Fruit fly (Drosophila melanogaster): ENCODE measurements around the gene Ptp99A.

The Ptp99A gene

DNA sequence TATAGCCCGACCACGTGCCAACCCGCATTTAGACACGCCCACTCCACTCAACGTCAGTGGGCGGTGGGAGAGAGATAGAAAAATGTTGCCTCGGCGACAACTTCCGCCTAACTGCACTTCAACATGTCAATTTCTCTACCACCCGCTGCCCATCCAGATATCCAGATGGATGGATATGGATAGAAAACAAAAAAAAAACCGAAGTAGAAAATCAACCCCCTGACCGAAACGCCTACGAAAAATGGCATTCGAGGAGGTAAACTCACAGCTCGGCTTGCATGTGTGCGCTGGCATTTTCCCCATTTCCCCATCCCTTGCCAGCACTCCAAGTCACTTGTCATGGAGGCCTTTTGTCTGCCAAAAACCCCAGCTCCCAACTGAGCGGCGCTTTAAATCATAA, 89.3 kb downstream of the Ptp99A start:
- no peak for TF ChIP-seq CTCF (optimal IDR thresholded peaks at IDR 0.05)
- TF ChIP-seq CG8478 (optimal IDR thresholded peaks at IDR 0.05), result no peak

DNA sequence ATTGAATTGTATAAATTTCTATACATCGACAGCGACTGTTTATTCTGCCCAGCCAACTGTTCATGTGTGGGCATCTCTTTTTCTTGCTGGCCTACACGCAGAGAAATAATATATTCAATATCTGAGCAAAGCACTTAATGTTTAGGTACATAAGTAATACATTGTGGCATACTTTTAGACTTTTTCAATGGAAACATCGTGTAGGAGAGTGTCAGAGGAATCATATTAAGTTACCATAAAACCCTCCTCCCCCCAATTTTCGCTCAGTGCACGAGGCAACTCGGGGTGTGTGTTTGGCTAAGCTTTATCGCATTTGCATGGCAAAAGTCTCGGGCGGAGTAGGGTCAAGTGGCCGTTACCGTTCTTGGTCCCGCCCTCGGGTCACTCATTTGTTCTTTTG, 92.7 kb downstream of the Ptp99A start:
- TF ChIP-seq CTCF (optimal IDR thresholded peaks at IDR 0.05) (no peak), CG8478 (optimal IDR thresholded peaks at IDR 0.05) (no peak)

DNA sequence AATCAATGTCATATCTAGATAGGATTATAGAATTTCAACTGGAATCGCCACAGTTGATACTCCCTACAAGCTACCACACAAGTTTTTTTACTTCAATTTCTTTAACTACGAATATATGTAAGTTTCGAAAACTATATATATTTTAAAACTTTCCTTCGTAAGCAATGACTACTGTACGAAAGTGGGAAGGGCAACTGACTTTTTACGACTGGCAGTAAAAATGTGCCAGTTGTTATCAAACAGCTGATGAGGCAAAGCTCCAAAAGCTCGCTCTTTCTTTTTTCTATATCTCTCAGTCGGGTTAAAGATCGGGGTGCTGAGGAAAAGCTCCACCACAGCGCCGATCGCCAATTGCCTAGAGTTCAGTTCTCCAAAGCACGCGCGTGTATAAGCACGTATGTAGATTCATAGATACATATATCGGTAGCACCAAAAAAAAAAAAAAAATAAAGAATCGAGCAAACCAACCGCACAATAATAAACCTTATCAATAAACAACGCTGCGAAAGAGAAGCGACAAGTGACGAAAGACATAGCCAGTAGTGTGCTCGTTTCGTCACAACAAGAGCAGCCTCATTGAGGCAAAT, 101.6 kb downstream of the Ptp99A start:
- no peak for TF ChIP-seq CG8478 (optimal IDR thresholded peaks at IDR 0.05)
- no peak for TF ChIP-seq CTCF (optimal IDR thresholded peaks at IDR 0.05)

DNA sequence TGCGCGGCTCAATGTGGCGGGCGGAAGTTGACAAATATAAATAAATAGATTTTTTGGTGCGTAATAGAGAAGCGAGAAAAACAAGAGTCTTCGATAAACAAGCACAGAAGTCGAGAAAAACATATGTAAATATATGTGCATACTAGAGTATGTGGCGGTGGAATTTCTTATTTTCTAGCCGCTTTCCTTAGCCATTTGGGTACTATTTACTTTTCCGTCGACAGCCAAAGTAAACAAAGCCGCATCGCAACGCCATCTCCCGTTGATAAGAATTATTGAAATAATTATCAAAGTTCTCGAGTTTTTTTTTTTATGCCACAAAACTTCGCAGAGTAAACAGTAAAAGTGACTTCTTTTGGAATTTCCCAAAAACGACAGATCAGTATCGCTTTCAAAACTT, 102.5 kb downstream of the Ptp99A start:
- TF ChIP-seq CTCF (optimal IDR thresholded peaks at IDR 0.05) (no peak), CG8478 (optimal IDR thresholded peaks at IDR 0.05) (no peak)

DNA sequence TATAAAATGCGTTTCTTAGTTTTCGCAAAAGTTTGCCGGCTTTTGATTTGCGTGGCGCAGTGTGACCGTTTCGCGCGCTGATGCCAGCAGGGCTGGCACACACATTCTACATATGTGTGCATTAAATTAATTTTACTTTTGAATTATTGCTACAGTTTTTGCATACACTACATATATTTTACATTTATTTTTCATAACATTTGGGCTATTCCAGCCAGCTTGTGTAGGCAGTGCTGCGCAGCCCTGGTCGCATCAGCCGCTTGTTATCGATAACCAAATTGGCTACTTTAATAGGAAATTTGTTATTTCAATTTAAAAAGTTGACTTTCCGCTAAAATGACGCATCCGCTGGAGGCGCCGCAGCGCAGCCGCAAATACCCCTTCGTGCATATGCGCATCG, 111.8 kb downstream of the Ptp99A start, which contains the start of the genes CG2321 and CG2006:
Gene CG2321 (minus strand): TSS at position 57 of the 400 bp plus-strand sequence.
Gene CG2006 (plus strand): TSS at position 260 of the 400 bp plus-strand sequence.
- TF ChIP-seq CTCF (optimal IDR thresholded peaks at IDR 0.05), result peak; percentile 22 to 50
- no peak for TF ChIP-seq CG8478 (optimal IDR thresholded peaks at IDR 0.05)

DNA sequence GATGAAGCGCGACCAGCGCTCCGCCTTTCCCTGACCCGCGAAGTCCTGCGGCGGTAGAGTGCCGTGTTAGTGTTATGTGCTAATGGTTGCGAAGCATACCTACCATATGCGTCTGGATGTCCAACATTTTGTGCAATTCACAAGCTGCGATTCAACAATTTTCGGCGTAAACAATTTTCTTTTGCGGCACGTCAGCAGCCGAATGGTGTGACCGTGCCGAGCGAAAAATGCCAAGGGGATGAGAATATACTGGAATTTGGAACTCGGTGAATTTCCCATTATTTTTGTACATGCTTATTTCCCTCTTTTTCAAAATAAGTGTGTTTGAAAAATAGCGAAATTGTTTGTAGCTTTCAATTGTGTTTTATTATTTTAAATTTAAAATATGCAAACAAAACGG, 113.5 kb downstream of the Ptp99A start, which contains the start of gene Spase12:
Gene Spase12 (minus strand): TSS at position 239 of the 400 bp plus-strand sequence.
- TF ChIP-seq CTCF (optimal IDR thresholded peaks at IDR 0.05), result no peak
- no peak for TF ChIP-seq CG8478 (optimal IDR thresholded peaks at IDR 0.05)

DNA sequence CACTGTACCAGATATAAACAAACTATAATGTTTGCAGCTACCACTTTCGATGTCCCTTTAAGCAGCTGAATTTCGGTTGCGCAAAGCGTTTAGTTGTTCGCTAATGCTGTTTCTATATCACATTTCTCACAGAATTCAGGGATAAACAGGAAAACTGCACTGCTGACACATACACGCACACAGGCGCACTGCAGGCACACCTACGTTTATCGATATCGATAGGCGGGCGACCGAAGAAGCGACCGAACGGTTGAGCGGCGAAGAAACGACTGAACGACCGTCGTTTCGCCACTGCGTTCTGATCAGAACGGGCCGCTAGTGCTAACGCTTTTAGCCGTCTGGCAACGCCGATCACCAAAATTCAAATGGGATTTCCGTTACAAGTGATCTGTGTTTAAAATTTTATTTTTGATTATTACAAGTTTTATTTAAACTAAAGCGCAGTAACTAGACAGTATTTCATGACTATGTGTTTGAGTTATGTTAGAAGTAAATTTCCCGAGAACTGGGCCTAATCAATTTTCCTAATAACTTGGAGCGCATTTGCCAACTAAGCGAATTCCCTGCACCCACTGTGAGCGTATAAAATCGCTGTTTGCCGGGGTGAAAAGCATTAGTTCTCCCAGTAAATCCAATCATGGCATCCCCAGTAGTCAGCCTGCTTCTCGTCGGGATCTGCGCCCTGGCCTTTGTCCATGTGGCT, 115.9 kb downstream of the Ptp99A start, which contains the start of the genes CG2310 and Diedel:
Gene CG2310 (minus strand): TSS at position 277 of the 703 bp plus-strand sequence.
Gene Diedel (plus strand): TSS at position 611 of the 703 bp plus-strand sequence.
- TF ChIP-seq CG8478 (optimal IDR thresholded peaks at IDR 0.05), result no peak
- TF ChIP-seq CTCF (optimal IDR thresholded peaks at IDR 0.05), result peak; percentile 7 to 45

DNA sequence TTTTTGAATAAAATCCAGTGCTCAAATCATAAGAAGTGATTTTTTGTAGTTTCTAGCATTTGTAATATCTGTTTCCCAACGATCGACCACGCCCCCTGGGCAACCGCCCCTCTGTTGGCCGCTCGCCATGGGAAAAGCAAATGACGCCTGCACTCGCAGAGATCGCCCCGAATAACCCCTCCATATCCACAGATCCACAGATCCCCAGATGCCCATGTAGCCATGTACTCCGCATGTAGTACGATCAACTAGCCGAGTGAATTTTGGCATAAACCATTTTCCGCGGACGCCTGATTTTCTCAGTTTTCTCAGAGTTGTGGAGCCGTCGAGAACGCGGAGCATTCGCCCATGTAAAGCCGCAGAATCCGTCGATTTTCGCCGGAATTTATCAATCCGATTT, 117.0 kb downstream of the Ptp99A start, which contains the start of gene FipoQ:
Gene FipoQ (plus strand): TSS at position 301 of the 400 bp plus-strand sequence.
- no peak for TF ChIP-seq CG8478 (optimal IDR thresholded peaks at IDR 0.05)
- TF ChIP-seq CTCF (optimal IDR thresholded peaks at IDR 0.05), result no peak

DNA sequence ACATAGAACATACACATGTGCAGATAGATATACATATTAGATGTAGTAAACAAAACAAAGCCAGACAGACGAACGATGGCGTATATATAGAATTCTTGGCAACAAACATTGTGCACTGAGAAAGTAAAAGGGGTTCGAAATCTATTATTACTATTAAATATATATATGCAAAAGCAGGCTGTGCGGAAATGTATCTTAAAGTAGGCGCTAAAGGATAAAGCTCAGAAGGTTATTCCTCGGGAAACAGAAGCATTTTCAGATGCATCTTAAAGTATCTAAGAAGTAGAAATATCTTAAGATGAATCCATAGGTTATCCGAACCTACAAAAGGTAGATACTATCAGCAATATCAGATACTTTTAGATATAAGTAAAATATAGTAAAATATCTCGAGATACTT, 118.4 kb downstream of the Ptp99A start:
- no peak for TF ChIP-seq CTCF (optimal IDR thresholded peaks at IDR 0.05)
- no peak for TF ChIP-seq CG8478 (optimal IDR thresholded peaks at IDR 0.05)

DNA sequence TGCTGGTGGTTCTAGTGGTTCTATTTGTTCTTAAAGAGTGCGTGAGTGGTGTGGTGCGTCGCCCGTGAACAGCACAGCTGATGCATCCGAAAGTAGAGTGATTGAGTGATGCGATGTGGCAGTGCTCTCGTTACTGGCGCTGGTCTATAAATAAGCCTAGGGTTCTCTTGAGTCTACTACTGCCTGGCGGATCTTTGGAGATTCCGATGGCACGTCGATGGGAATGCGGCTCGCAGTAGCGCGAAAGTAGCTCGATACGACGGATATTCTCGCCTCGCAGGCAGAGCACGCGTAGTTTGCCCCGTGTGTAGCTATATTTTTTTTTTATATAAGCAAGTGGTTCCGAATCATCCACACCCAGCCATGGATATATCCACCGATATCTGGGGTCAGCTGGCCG, 118.9 kb downstream of the Ptp99A start:
- TF ChIP-seq CTCF (optimal IDR thresholded peaks at IDR 0.05) (no peak), CG8478 (optimal IDR thresholded peaks at IDR 0.05) (no peak)

DNA sequence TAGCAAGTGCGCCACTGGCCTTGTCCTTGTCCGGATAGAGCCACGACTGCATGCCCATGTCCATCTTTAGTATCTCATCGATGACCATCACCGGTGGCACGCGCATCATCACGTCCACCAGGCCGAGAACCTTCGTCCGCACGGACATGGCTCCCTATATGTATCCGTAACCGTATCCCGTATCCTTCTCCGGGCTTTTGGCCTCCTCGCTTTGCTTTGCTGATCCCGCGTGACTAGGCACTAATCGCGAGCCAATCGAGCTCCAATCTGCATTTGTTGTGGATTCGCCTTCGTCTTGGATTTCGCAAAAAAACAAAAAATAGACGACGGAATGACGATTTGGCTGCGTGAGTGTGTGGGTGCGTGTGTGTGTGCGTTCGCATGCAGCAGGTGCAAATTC, 125.5 kb downstream of the Ptp99A start:
- no peak for TF ChIP-seq CG8478 (optimal IDR thresholded peaks at IDR 0.05)
- TF ChIP-seq CTCF (optimal IDR thresholded peaks at IDR 0.05), result no peak

DNA sequence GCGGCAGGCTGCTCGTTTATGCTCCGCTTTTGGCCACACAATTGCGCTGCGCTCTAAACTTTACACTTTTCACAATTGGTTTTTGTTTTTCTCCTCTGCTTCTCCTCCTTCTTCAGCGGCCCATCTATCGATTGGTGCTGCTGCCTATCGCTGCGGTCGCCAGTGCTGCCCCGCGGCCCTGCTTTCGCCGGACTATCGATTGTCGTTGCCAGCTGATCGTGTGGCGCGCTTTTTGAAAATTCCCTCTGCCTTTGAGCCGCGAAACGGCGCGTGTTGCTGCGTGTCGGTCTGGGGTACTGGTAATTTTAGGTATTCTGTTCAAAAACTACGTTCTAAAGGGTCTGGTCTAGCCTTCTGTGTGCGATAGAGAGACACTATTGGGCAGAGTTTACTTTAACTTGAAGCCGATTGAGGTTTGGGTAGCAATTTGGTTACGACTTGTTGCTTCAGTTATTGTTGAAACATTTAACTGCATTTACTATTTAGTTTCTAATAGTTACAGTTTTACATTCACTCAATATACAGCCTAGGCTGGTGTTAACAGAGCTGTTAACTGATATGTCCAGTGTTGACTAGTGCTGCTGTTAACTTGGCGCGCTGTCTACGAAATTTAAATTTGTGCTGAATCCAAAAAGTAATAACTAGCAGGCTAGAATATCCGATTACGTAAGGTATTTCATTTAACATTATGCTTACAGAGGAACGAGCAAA, 126.1 kb downstream of the Ptp99A start, which contains the start of gene Trc8:
Gene Trc8 (minus strand): TSS at position 392 of the 711 bp plus-strand sequence.
- no peak for TF ChIP-seq CG8478 (optimal IDR thresholded peaks at IDR 0.05)
- peak in 1 of 2 experiments; percentile 24 for TF ChIP-seq CTCF (optimal IDR thresholded peaks at IDR 0.05)

DNA sequence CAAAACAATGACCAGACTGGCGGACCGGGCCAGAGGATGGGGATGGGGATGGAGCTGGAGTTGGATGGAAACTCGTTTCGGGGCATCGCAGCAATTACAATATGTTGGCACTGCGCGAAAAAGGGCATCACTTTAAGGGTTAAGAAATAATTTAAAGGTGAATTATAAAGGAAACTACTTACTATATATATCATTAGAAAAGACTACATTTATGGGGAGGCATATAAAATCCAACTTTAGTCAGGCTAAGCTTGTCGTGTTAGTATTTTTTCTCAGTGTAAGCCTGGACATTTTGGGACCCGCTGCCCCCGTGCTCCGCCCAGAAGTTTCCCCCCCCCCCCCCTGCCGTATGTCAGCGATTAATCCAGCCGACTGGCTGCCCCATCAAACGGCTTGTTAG, 129.1 kb downstream of the Ptp99A start:
- TF ChIP-seq CG8478 (optimal IDR thresholded peaks at IDR 0.05), result no peak
- no peak for TF ChIP-seq CTCF (optimal IDR thresholded peaks at IDR 0.05)

DNA sequence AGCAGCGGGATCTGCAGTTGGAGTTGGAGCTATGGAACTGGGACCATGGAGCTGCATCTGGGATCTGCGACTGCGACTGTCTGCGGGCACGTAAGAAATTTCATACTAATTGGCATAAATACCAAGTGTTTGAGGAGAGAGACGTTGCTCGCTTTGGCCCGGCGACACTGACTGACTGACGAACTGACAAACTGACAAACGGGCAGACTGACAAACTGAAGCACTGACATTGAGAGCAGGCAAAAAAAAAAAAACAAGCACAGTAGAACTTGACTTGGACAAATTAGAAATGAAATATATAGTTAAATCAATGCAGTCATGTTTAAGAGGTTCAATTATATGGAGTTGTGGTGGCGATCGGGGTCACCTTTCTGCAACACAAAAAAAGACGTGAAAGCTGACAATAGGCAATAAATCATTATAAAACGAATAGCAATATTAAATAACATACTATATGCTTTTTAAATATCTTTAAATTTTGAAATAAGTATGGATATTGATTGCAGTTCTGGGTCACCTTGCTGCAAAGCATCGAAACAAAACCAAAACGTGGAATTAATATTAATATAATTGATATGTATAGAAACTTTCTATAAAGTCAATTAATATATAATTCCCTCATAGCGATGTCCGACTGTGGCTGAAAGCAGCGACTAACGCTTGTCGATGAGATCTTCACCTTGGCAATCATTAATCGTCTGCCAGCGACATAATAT, 131.3 kb downstream of the Ptp99A start:
- no peak for TF ChIP-seq CTCF (optimal IDR thresholded peaks at IDR 0.05)
- TF ChIP-seq CG8478 (optimal IDR thresholded peaks at IDR 0.05), result no peak

DNA sequence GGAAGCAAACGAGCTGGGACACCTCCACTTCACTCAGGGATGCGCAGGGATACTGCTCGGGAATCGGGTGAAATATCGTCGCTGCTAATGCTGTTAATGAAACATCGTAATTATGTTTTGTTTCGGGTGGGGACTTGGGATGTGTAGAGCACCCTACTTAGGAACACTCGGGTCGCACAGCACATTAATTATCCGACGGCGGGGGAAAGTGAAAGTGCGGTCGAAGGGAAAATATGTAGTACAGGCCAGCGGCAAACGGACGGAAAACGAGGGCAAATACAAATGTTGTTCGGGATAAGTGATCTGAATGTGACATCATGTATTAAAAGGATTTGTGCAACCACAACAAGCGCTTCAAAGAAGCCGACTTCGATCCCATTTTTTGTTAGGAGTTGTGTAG, 134.0 kb downstream of the Ptp99A start:
- TF ChIP-seq CTCF (optimal IDR thresholded peaks at IDR 0.05), result no peak
- no peak for TF ChIP-seq CG8478 (optimal IDR thresholded peaks at IDR 0.05)

All from S2 (cell line).